Worm (Caenorhabditis elegans): ENCODE data around the gene Y32F6B.9.

ce11 chrV:10514271-10514670 lies 35.8 kb downstream of the Y32F6B.9 start, which contains the start of gene dmsr-8:
- no peak for TF ChIP-seq snpc-1.3 (tag; optimal IDR thresholded peaks at IDR 0.05; ENCODE audit: insufficient read depth)
- TF ChIP-seq dox-1 (GFP tag; IDR thresholded peaks at IDR 0.05), result no peak
- TF ChIP-seq lin-54 (GFP tag; optimal IDR thresholded peaks at IDR 0.05), result no peak
- TF ChIP-seq F52B5.7 (tag; optimal IDR thresholded peaks at IDR 0.05), result no peak
- TF ChIP-seq ztf-18 (tag; optimal IDR thresholded peaks at IDR 0.05), result no peak
- no peak for TF ChIP-seq madf-8 (GFP tag; conservative IDR thresholded peaks at IDR 0.05)
- TF ChIP-seq F57A8.1 (GFP tag; optimal IDR thresholded peaks at IDR 0.05), result no peak
- no peak for TF ChIP-seq nfya-1 (tag; optimal IDR thresholded peaks at IDR 0.05; ENCODE audit: borderline replicate concordance, insufficient read depth)
- TF ChIP-seq let-526 (GFP tag; IDR thresholded peaks at IDR 0.05), result no peak

All from whole organism, young adult.